Worm (Caenorhabditis elegans) whole organism, L4/young adult: ENCODE results near the gene C03H12.1.

ENCODE experiments used
- W03F9.2 ChIP-seq: fragments of 150-350 bp; optimal IDR thresholded peaks from 2 replicates; lab custom pipeline; 2014; ENCODE audit warnings: missing biosample characterization, missing genetic modification characterization
- dao-5 ChIP-seq: sonication (generic microtip); optimal IDR thresholded peaks from 2 replicates; lab custom pipeline; 2016; ENCODE audit warnings: missing genotype, missing genetic modification characterization, moderate library complexity, missing compliant biosample characterization
- him-1 ChIP-seq: sonication (generic microtip); optimal IDR thresholded peaks from 2 replicates; lab custom pipeline; 2016; ENCODE audit warnings: missing genotype, missing genetic modification reagents, missing genetic modification characterization, missing compliant biosample characterization

ce11 chrX:15718325-15718724, 29.1 kb downstream of the C03H12.1 start, which contains the start of gene ZK662.6:
- TF ChIP-seq W03F9.2 (tag; lab: Kevin White, UChicago) (no peak), dao-5 (tag; lab: Kevin White, UChicago) (no peak), him-1 (no peak)
